Worm (Caenorhabditis elegans): Measurements from ENCODE around the gene sec-61.G.

Gene sec-61.G

DNA sequence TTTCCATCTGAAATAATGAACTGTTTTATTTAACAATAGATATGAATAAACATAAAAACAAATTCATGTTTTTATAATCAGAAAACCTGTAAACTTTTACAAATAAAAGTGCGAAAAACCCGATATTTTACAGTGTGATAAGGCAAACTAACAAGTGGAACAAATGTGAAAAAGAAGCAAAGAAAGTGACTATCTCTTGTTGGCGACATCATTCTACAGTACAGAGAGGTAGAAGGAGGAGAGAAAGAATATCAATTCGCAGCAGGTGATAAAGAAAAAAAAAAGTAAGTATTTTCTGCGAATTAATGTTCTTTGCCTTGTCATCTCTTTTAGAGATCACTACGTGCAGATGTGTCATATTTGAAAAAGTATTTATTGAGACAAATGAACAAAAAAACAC, 37.2 kb downstream of the sec-61.G start (continued):
- TF ChIP-seq nhr-6 (tag; optimal IDR thresholded peaks at IDR 0.05) (no peak), unc-39 (tag; optimal IDR thresholded peaks at IDR 0.05) (no peak), F37D6.2 (tag; optimal IDR thresholded peaks at IDR 0.05) (no peak), zfp-2 (tag; optimal IDR thresholded peaks at IDR 0.05) (no peak), ceh-28 (tag; optimal IDR thresholded peaks at IDR 0.05) (no peak), cey-2 (tag; optimal IDR thresholded peaks at IDR 0.05; ENCODE audit: borderline replicate concordance, insufficient read depth) (peak; percentile 26), lsy-2 (tag; optimal IDR thresholded peaks at IDR 0.05) (peak in 1 of 2 experiments; percentile 43), hlh-11 (tag; optimal IDR thresholded peaks at IDR 0.05) (peak; percentile 67), hlh-30 (tag; optimal IDR thresholded peaks at IDR 0.05; ENCODE audit: insufficient read depth) (peak; percentile 23), pqm-1 (tag; optimal IDR thresholded peaks at IDR 0.05) (peak; percentile 94), dmd-6 (GFP tag; IDR thresholded peaks at IDR 0.05) (peak; percentile 74), nhr-42 (GFP tag; IDR thresholded peaks at IDR 0.05) (no peak), dve-1 (tag; optimal IDR thresholded peaks at IDR 0.05; ENCODE audit: insufficient read depth) (peak; percentile 55), daf-19 (GFP tag; conservative IDR thresholded peaks at IDR 0.05) (no peak), nhr-28 (tag; optimal IDR thresholded peaks at IDR 0.05) (peak; percentile 91), hmg-1.1 (GFP tag; IDR thresholded peaks at IDR 0.05) (no peak), set-16 (GFP tag; IDR thresholded peaks at IDR 0.05) (no peak), mdl-1 (tag; optimal IDR thresholded peaks at IDR 0.05) (peak in 1 of 2 experiments; percentile 43), zip-11 (GFP tag; IDR thresholded peaks at IDR 0.05) (no peak), spr-3 (GFP tag; optimal IDR thresholded peaks at IDR 0.05) (no peak), nhr-10 (tag; optimal IDR thresholded peaks at IDR 0.05) (no peak), T26A8.4 (GFP tag; IDR thresholded peaks at IDR 0.05) (no peak), dmd-9 (GFP tag; IDR thresholded peaks at IDR 0.05) (no peak), zag-1 (tag; optimal IDR thresholded peaks at IDR 0.05) (no peak), ama-1 (optimal IDR thresholded peaks at IDR 0.05) (no peak), ZK546.5 (tag; optimal IDR thresholded peaks at IDR 0.05) (no peak), egl-27 (tag; optimal IDR thresholded peaks at IDR 0.05) (no peak), duxl-1 (tag; optimal IDR thresholded peaks at IDR 0.05; ENCODE audit: poor library complexity) (no peak), skn-1 (tag; optimal IDR thresholded peaks at IDR 0.05) (no peak), sdz-12 (GFP tag; optimal IDR thresholded peaks at IDR 0.05) (no peak), nhr-237 (tag; optimal IDR thresholded peaks at IDR 0.05) (no peak), daf-12 (tag; optimal IDR thresholded peaks at IDR 0.05) (no peak), nhr-77 (tag; optimal IDR thresholded peaks at IDR 0.05) (peak; percentile 69), Y105C5A.15 (GFP tag; IDR thresholded peaks at IDR 0.05) (no peak), ces-1 (GFP tag; optimal IDR thresholded peaks at IDR 0.05) (no peak), aha-1 (tag) (peak; percentile 99)

DNA sequence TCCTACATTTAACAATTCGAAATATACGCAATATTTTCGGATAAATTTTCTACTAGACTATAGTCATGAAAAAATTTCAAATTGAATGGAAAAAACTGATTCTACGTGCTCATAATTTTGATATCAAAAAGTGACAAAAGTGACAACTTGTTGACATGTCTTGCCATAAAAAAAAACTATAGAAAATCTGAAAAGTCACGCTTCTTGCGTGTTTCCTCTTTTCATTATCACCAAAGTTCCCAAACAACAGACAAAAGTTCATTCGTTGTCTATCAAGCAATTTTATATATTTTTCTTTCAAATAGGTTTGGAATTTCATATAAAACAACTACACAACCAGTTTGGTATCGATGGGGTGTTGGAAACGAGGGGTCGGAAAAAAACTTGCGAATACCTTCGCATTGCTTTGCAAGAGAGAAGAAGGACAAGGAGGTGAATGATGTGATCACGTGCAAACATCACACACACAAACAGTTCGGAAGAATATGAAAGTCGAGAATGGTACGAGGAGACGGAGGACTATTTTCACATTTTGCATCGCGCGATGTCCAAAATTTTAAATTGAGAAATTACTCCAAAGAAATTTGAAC, 37.8 kb downstream of the sec-61.G start:
- peak; percentile 73 for TF ChIP-seq hlh-30 (tag; optimal IDR thresholded peaks at IDR 0.05; ENCODE audit: insufficient read depth)
- no peak for TF ChIP-seq attf-4 (tag; optimal IDR thresholded peaks at IDR 0.05)
- peak; percentile 32 for TF ChIP-seq mxl-3 (GFP tag; optimal IDR thresholded peaks at IDR 0.05)
- no peak for TF ChIP-seq nhr-111 (GFP tag; optimal IDR thresholded peaks at IDR 0.05)
- no peak for TF ChIP-seq ceh-28 (tag; optimal IDR thresholded peaks at IDR 0.05)
- TF ChIP-seq aha-1 (tag) = peak; percentile 80
- no peak for TF ChIP-seq daf-16 (GFP tag; optimal IDR thresholded peaks at IDR 0.05)
- peak; percentile 77 for TF ChIP-seq daf-16 (tag; optimal IDR thresholded peaks at IDR 0.05)
- no peak for TF ChIP-seq mdt-29 (GFP tag; IDR thresholded peaks at IDR 0.05)
- TF ChIP-seq php-3 (GFP tag; IDR thresholded peaks at IDR 0.05) = 0 out of 2 replicates have a peak, but pooled peaks have one; percentile 39
- TF ChIP-seq spr-1 (tag; optimal IDR thresholded peaks at IDR 0.05) = no peak
- no peak for TF ChIP-seq nhr-102 (tag; optimal IDR thresholded peaks at IDR 0.05)
- no peak for TF ChIP-seq F26F4.8 (GFP tag; conservative IDR thresholded peaks at IDR 0.05)
- no peak for TF ChIP-seq Y105C5A.15 (GFP tag; IDR thresholded peaks at IDR 0.05)
- TF ChIP-seq nhr-6 (tag; optimal IDR thresholded peaks at IDR 0.05) = no peak
- peak; percentile 9 for TF ChIP-seq dve-1 (tag; optimal IDR thresholded peaks at IDR 0.05; ENCODE audit: insufficient read depth)
- no peak for TF ChIP-seq lin-1 (GFP tag; IDR thresholded peaks at IDR 0.05)
- no peak for TF ChIP-seq Y48G9A.11 (GFP tag; IDR thresholded peaks at IDR 0.05)
- no peak for TF ChIP-seq nhr-237 (tag; optimal IDR thresholded peaks at IDR 0.05)
- no peak for TF ChIP-seq zag-1 (tag; optimal IDR thresholded peaks at IDR 0.05)
- TF ChIP-seq nhr-11 (tag; optimal IDR thresholded peaks at IDR 0.05) = no peak
- no peak for TF ChIP-seq zfp-2 (tag; optimal IDR thresholded peaks at IDR 0.05)
- peak in 1 of 2 experiments; percentile 71 for TF ChIP-seq unc-62 (GFP tag; optimal IDR thresholded peaks at IDR 0.05 in 1 of 2)
- TF ChIP-seq unc-62 (tag; optimal IDR thresholded peaks at IDR 0.05) = no peak
- TF ChIP-seq dmd-6 (GFP tag; IDR thresholded peaks at IDR 0.05) = peak; percentile 84
